Worm (Caenorhabditis elegans): Measurements from ENCODE around the gene srd-64.

Gene srd-64

DNA sequence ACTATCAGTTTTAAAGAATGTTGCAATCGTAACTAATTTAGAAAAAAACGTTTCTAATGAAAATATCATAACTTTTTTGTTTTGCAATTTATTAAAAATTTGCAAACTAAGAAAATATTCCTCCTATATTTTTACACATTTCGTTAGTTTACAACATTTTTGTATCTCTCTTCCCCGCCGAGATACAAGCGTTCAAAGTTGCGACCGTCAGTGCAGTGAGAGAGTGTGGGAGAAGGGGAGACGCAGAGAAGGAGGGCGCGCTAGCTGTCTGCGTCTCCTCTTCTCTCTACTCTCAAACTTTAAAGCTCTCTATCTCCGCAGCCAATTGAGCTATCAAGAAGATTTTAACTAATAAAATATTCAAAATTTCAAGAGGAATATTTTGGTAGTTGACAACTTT is 14.5 kb downstream of the srd-64 start:
- TF ChIP-seq nhr-76 (tag; optimal IDR thresholded peaks at IDR 0.05) (no peak), blmp-1 (tag; optimal IDR thresholded peaks at IDR 0.05) (no peak), zip-8 (tag; optimal IDR thresholded peaks at IDR 0.05) (no peak), flh-1 (GFP tag; optimal IDR thresholded peaks at IDR 0.05) (no peak), M03D4.4 (tag; optimal IDR thresholded peaks at IDR 0.05) (no peak), tbx-8 (GFP tag; optimal IDR thresholded peaks at IDR 0.05) (no peak), nhr-12 (tag; optimal IDR thresholded peaks at IDR 0.05) (no peak), hlh-1 (tag; optimal IDR thresholded peaks at IDR 0.05) (no peak), nhr-2 (tag; optimal IDR thresholded peaks at IDR 0.05) (no peak), nhr-237 (tag; optimal IDR thresholded peaks at IDR 0.05) (no peak), pha-4 (tag; optimal IDR thresholded peaks at IDR 0.05) (no peak), ham-2 (GFP tag; optimal IDR thresholded peaks at IDR 0.05) (no peak), lsy-2 (tag; optimal IDR thresholded peaks at IDR 0.05) (no peak), ceh-39 (tag; optimal IDR thresholded peaks at IDR 0.05) (no peak), lin-13 (tag; optimal IDR thresholded peaks at IDR 0.05) (no peak), cnd-1 (tag; optimal IDR thresholded peaks at IDR 0.05) (no peak), sptf-1 (tag; optimal IDR thresholded peaks at IDR 0.05) (no peak)

DNA sequence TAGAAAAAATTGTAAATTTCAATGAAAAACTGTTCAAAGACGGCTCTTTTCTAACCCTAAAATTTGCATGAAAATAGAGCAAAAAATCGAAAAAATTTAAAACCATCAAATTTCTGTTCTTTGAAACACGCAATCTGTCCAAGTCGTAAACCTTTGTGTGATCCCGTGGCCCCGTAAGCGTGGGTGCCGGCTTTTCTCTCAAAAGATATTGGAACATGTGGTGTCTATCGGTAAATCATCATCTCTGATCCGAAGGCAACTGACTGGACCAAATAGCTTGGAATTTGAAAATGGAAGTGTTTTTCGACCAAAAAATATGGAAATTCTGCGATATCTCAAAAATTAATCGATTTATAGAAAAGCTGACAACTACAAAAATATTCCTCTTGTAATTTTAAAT is 16.2 kb downstream of the srd-64 start:
- TF ChIP-seq hlh-1 (tag; optimal IDR thresholded peaks at IDR 0.05) (peak; percentile 47), M03D4.4 (tag; optimal IDR thresholded peaks at IDR 0.05) (no peak), ceh-43 (GFP tag; optimal IDR thresholded peaks at IDR 0.05) (no peak), nhr-2 (tag; optimal IDR thresholded peaks at IDR 0.05) (no peak), mls-2 (tag; optimal IDR thresholded peaks at IDR 0.05) (no peak), unc-120 (tag; optimal IDR thresholded peaks at IDR 0.05; ENCODE audit: poor library complexity, severe bottlenecking) (peak; percentile 27)

DNA sequence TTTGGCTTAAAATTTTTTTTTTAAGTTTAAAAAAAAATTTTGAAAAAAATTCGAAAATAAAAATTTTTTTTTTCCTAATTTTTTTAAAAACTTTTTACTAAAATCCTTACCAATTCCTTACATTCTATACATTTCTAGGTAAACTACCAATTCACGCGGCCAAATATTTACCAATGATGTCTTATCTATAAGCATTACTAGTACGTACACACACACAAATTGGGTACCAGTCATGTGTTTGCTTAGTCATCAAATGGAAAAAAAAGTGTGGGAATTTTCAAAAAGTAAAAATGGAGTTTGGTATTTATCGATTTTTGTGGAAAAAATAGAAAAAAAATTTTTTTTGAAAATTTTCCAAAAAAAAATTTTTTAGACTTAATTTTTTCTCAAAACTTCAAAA is 18.3 kb downstream of the srd-64 start, which contains the start of gene Y22D7AR.6:
Y22D7AR.6 (minus strand) TSS at position 134 of the 400 bp plus-strand sequence.
- TF ChIP-seq unc-120 (tag; optimal IDR thresholded peaks at IDR 0.05; ENCODE audit: poor library complexity, severe bottlenecking) = no peak
- TF ChIP-seq cnd-1 (tag; optimal IDR thresholded peaks at IDR 0.05) = no peak
- TF ChIP-seq elt-1 (tag; optimal IDR thresholded peaks at IDR 0.05; ENCODE audit: borderline replicate concordance, insufficient read depth) = no peak
- TF ChIP-seq M03D4.4 (tag; optimal IDR thresholded peaks at IDR 0.05) = no peak
- TF ChIP-seq drap-1 (GFP tag; optimal IDR thresholded peaks at IDR 0.05) = no peak
- no peak for TF ChIP-seq pha-4 (tag; optimal IDR thresholded peaks at IDR 0.05)
- TF ChIP-seq unc-62 (GFP tag; optimal IDR thresholded peaks at IDR 0.05) = no peak
- no peak for TF ChIP-seq hlh-1 (tag; optimal IDR thresholded peaks at IDR 0.05)
- TF ChIP-seq lin-13 (tag; optimal IDR thresholded peaks at IDR 0.05) = no peak

- TF ChIP-seq ces-1 (GFP tag; optimal IDR thresholded peaks at IDR 0.05) (no peak), M03D4.4 (tag; optimal IDR thresholded peaks at IDR 0.05) (no peak), hlh-1 (tag; optimal IDR thresholded peaks at IDR 0.05) (no peak), blmp-1 (tag; optimal IDR thresholded peaks at IDR 0.05) (no peak), tbx-8 (GFP tag; optimal IDR thresholded peaks at IDR 0.05) (no peak), flh-1 (GFP tag; optimal IDR thresholded peaks at IDR 0.05) (no peak), snpc-4 (tag; optimal IDR thresholded peaks at IDR 0.05) (no peak), cnd-1 (tag; optimal IDR thresholded peaks at IDR 0.05) (no peak), drap-1 (GFP tag; optimal IDR thresholded peaks at IDR 0.05) (no peak), lsy-2 (tag; optimal IDR thresholded peaks at IDR 0.05) (no peak), nhr-76 (tag; optimal IDR thresholded peaks at IDR 0.05) (no peak), unc-120 (tag; optimal IDR thresholded peaks at IDR 0.05; ENCODE audit: poor library complexity, severe bottlenecking) (no peak), nhr-2 (tag; optimal IDR thresholded peaks at IDR 0.05) (no peak), nhr-12 (tag; optimal IDR thresholded peaks at IDR 0.05) (no peak), ceh-43 (GFP tag; optimal IDR thresholded peaks at IDR 0.05) (no peak), mep-1 (tag; optimal IDR thresholded peaks at IDR 0.05) (no peak), sptf-1 (tag; optimal IDR thresholded peaks at IDR 0.05) (no peak), unc-39 (tag; optimal IDR thresholded peaks at IDR 0.05) (no peak), zip-8 (tag; optimal IDR thresholded peaks at IDR 0.05) (no peak), lin-32 (GFP tag; optimal IDR thresholded peaks at IDR 0.05) (no peak)
Measured at ce11 chrIII:1674760-1675159, 20.1 kb downstream of the srd-64 start.

DNA sequence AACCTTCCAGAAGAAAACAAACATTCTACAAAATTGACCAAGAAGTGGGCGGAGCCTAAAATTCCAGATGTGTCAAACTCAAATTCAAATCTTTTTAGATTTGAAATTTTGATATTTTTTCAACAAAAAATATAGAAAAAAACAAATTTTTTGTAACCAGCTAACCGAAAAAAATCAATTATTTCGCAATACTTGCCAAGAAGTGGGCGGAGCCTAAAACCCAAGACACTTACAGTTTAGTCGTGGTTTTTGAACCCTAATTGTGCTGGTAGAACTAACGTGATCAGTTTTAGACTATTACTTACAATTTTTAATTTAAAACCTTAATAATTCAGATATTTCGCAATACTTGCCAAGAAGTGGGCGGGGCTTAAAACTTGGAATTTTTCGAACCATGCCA is 21.6 kb downstream of the srd-64 start:
- TF ChIP-seq ceh-39 (tag; optimal IDR thresholded peaks at IDR 0.05) = no peak
- TF ChIP-seq elt-1 (tag; optimal IDR thresholded peaks at IDR 0.05; ENCODE audit: borderline replicate concordance, insufficient read depth) = no peak
- no peak for TF ChIP-seq nhr-12 (tag; optimal IDR thresholded peaks at IDR 0.05)
- TF ChIP-seq flh-1 (GFP tag; optimal IDR thresholded peaks at IDR 0.05) = no peak
- no peak for TF ChIP-seq nhr-237 (tag; optimal IDR thresholded peaks at IDR 0.05)
- no peak for TF ChIP-seq unc-62 (GFP tag; optimal IDR thresholded peaks at IDR 0.05)
- no peak for TF ChIP-seq blmp-1 (tag; optimal IDR thresholded peaks at IDR 0.05)
- no peak for TF ChIP-seq elt-3 (tag; optimal IDR thresholded peaks at IDR 0.05)
- no peak for TF ChIP-seq lsy-2 (tag; optimal IDR thresholded peaks at IDR 0.05)
- TF ChIP-seq ham-2 (GFP tag; optimal IDR thresholded peaks at IDR 0.05) = no peak
- TF ChIP-seq sem-2 (GFP tag; optimal IDR thresholded peaks at IDR 0.05) = no peak
- TF ChIP-seq unc-120 (tag; optimal IDR thresholded peaks at IDR 0.05; ENCODE audit: poor library complexity, severe bottlenecking) = no peak
- no peak for TF ChIP-seq pha-4 (tag; optimal IDR thresholded peaks at IDR 0.05)
- TF ChIP-seq snpc-4 (tag; optimal IDR thresholded peaks at IDR 0.05) = no peak
- TF ChIP-seq zip-8 (tag; optimal IDR thresholded peaks at IDR 0.05) = no peak
- TF ChIP-seq nhr-76 (tag; optimal IDR thresholded peaks at IDR 0.05) = no peak
- TF ChIP-seq hlh-1 (tag; optimal IDR thresholded peaks at IDR 0.05) = no peak
- TF ChIP-seq ceh-83 (GFP tag; optimal IDR thresholded peaks at IDR 0.05) = no peak
- TF ChIP-seq lin-13 (tag; optimal IDR thresholded peaks at IDR 0.05) = no peak
- TF ChIP-seq mep-1 (tag; optimal IDR thresholded peaks at IDR 0.05) = no peak

All from whole organism, mixed stage, embryonic.